Worm (Caenorhabditis elegans) whole organism, L1 larva: ENCODE data around the gene mrpl-28.

Experiments used
- C04F5.9 ChIP-seq: sonication (generic microtip); optimal IDR thresholded peaks from 2 replicates; lab custom pipeline; 2016; ENCODE audit warnings: missing genetic modification characterization, missing compliant biosample characterization
- alr-1 ChIP-seq: fragments of 200-800 bp; sonication (Bioruptor generic); optimal IDR thresholded peaks from 2 replicates; lab custom pipeline; 2018; ENCODE audit warnings: borderline replicate concordance, mild to moderate bottlenecking, missing genetic modification characterization, missing compliant biosample characterization
- aly-2 ChIP-seq: fragments of 150-350 bp; optimal IDR thresholded peaks from 2 replicates; lab custom pipeline; 2014; ENCODE audit warnings: missing biosample characterization, missing genetic modification characterization
- ama-1 ChIP-seq: fragments of 150-350 bp; optimal IDR thresholded peaks from 2 replicates; lab custom pipeline; 2014
- blmp-1 ChIP-seq: fragments of 150-350 bp; optimal IDR thresholded peaks from 2 replicates; lab custom pipeline; 2014; ENCODE audit warnings: missing biosample characterization, missing genetic modification characterization
- ceh-63 ChIP-seq: fragments of 200-800 bp; sonication (Bioruptor generic); optimal IDR thresholded peaks from 2 replicates; lab custom pipeline; 2018; ENCODE audit warnings: mild to moderate bottlenecking, missing genetic modification characterization, missing compliant biosample characterization
- ceh-88 ChIP-seq: fragments of 200-800 bp; sonication (Bioruptor generic); IDR thresholded peaks from 2 replicates; pipeline ENCODE4 v1.3.6; 2022; ENCODE audit warnings: missing genetic modification characterization, missing compliant biosample characterization
- dsc-1 ChIP-seq: sonication (generic microtip); optimal IDR thresholded peaks from 2 replicates; lab custom pipeline; 2016; ENCODE audit warnings: mild to moderate bottlenecking, missing genetic modification characterization, missing compliant biosample characterization
- efl-1 ChIP-seq, 4 experiments: fragments of 150-350 bp; optimal IDR thresholded peaks in 3 of 4; peaks in 1 of 4; 1 replicate in 1 of 4; 2 replicates in 3 of 4; lab custom pipeline; 2014; ENCODE audit warnings: missing biosample characterization in 2 of 4, missing genetic modification characterization in 2 of 4, missing genetic modification reagents in 2 of 4
- egl-27 ChIP-seq, 2 experiments: fragments of 150-350 bp in 1 of 2; sonication (generic microtip); optimal IDR thresholded peaks; 3 replicates each; lab custom pipeline; 2017 to 2018; ENCODE audit warnings: missing biosample characterization in 2 of 2, missing genetic modification characterization in 2 of 2, missing genetic modification reagents in 2 of 2
- elt-2 ChIP-seq: sonication (generic microtip); optimal IDR thresholded peaks from 2 replicates; lab custom pipeline; 2016; ENCODE audit warnings: missing genetic modification characterization, mild to moderate bottlenecking, inconsistent platforms, missing compliant biosample characterization, missing genetic modification reagents
- elt-3 ChIP-seq, 6 experiments: fragments of 150-350 bp in 1 of 6; sonication (generic microtip); optimal IDR thresholded peaks; 2 replicates each; lab custom pipeline; 2017 to 2018; ENCODE audit warnings: missing biosample characterization in 6 of 6, missing genetic modification characterization in 6 of 6, inconsistent platforms in 1 of 6
- fkh-10 ChIP-seq: sonication (generic microtip); optimal IDR thresholded peaks from 2 replicates; lab custom pipeline; 2017; ENCODE audit warnings: missing biosample characterization, missing genetic modification reagents, missing genetic modification characterization
- fkh-4 ChIP-seq: sonication (generic microtip); optimal IDR thresholded peaks from 2 replicates; lab custom pipeline; 2016; ENCODE audit warnings: missing compliant biosample characterization, missing genetic modification characterization, borderline replicate concordance
- fos-1 ChIP-seq: fragments of 150-350 bp; optimal IDR thresholded peaks from 2 replicates; lab custom pipeline; 2014; ENCODE audit warnings: missing biosample characterization, missing genetic modification characterization
- hlh-4 ChIP-seq: sonication (generic microtip); optimal IDR thresholded peaks from 2 replicates; lab custom pipeline; 2016; ENCODE audit warnings: mild to moderate bottlenecking, missing genetic modification characterization, missing compliant biosample characterization
- irx-1 ChIP-seq: sonication (generic microtip); optimal IDR thresholded peaks from 2 replicates; lab custom pipeline; 2016; ENCODE audit warnings: missing genetic modification characterization, missing compliant biosample characterization
- jun-1 ChIP-seq: fragments of 150-350 bp; optimal IDR thresholded peaks from 2 replicates; lab custom pipeline; 2014; ENCODE audit warnings: missing biosample characterization, missing genetic modification reagents, missing genetic modification characterization
- lin-14 ChIP-seq: fragments of 200-800 bp; sonication (Bioruptor generic); optimal IDR thresholded peaks from 2 replicates; lab custom pipeline; 2018; ENCODE audit warnings: mild to moderate bottlenecking, missing genetic modification characterization, moderate library complexity, missing compliant biosample characterization
- lin-35 ChIP-seq, 2 experiments: fragments of 150-350 bp; optimal IDR thresholded peaks; 2 replicates each; lab custom pipeline; 2014; ENCODE audit warnings: missing biosample characterization in 2 of 2, missing genetic modification characterization in 2 of 2, missing genetic modification reagents in 2 of 2
- lin-39 ChIP-seq: fragments of 150-350 bp; optimal IDR thresholded peaks from 2 replicates; lab custom pipeline; 2014; ENCODE audit warnings: missing biosample characterization, missing genetic modification reagents, missing genetic modification characterization
- mep-1 ChIP-seq: fragments of 150-350 bp; optimal IDR thresholded peaks from 2 replicates; lab custom pipeline; 2014; ENCODE audit warnings: missing biosample characterization, missing genetic modification characterization
- nhr-11 ChIP-seq: fragments of 150-350 bp; optimal IDR thresholded peaks from 2 replicates; lab custom pipeline; 2014; ENCODE audit warnings: missing biosample characterization, missing genetic modification characterization
- nhr-12 ChIP-seq: sonication (generic microtip); optimal IDR thresholded peaks from 2 replicates; lab custom pipeline; 2017; ENCODE audit warnings: missing biosample characterization, missing genetic modification characterization
- nhr-20 ChIP-seq: sonication (generic microtip); optimal IDR thresholded peaks from 2 replicates; lab custom pipeline; 2016; ENCODE audit warnings: mild to moderate bottlenecking, missing genetic modification characterization, missing compliant biosample characterization
- nhr-71 ChIP-seq: sonication (generic microtip); optimal IDR thresholded peaks from 2 replicates; lab custom pipeline; 2016; ENCODE audit warnings: mild to moderate bottlenecking, missing genetic modification characterization, moderate library complexity, missing compliant biosample characterization
- nhr-85 ChIP-seq: sonication (generic microtip); peaks from one replicate; lab custom pipeline; 2016; ENCODE audit warnings: missing genetic modification characterization, inconsistent platforms, missing compliant biosample characterization
- pag-3 ChIP-seq: sonication (generic microtip); optimal IDR thresholded peaks from 2 replicates; lab custom pipeline; 2017; ENCODE audit warnings: missing genetic modification characterization, mild to moderate bottlenecking, missing compliant biosample characterization, antibody characterized with exemption, borderline replicate concordance; ENCODE audit not compliant: insufficient read depth
- rnt-1 ChIP-seq: sonication (generic microtip); optimal IDR thresholded peaks from 2 replicates; lab custom pipeline; 2016; ENCODE audit warnings: mild to moderate bottlenecking, missing genetic modification characterization, moderate library complexity, missing compliant biosample characterization
- skn-1 ChIP-seq: fragments of 150-350 bp; optimal IDR thresholded peaks from 2 replicates; lab custom pipeline; 2014; ENCODE audit warnings: missing biosample characterization, missing genetic modification characterization
- snpc-4 ChIP-seq: fragments of 150-350 bp; optimal IDR thresholded peaks from 2 replicates; lab custom pipeline; 2014; ENCODE audit warnings: missing biosample characterization, missing genetic modification characterization
- snu-23 ChIP-seq: sonication (generic microtip); optimal IDR thresholded peaks from 2 replicates; lab custom pipeline; 2016; ENCODE audit warnings: missing genetic modification characterization, missing compliant biosample characterization
- swsn-7 ChIP-seq: sonication (generic microtip); optimal IDR thresholded peaks from 2 replicates; lab custom pipeline; 2016; ENCODE audit warnings: missing genetic modification characterization, missing compliant biosample characterization
- tbx-2 ChIP-seq: sonication (generic microtip); optimal IDR thresholded peaks from 2 replicates; lab custom pipeline; 2016; ENCODE audit warnings: missing genetic modification characterization, missing compliant biosample characterization
- unc-62 ChIP-seq: fragments of 150-350 bp; optimal IDR thresholded peaks from 2 replicates; lab custom pipeline; 2014; ENCODE audit warnings: missing biosample characterization, missing genetic modification reagents, missing genetic modification characterization
- zag-1 ChIP-seq: fragments of 150-350 bp; optimal IDR thresholded peaks from 2 replicates; lab custom pipeline; 2014; ENCODE audit warnings: missing biosample characterization, missing genetic modification characterization

Gene mrpl-28

DNA sequence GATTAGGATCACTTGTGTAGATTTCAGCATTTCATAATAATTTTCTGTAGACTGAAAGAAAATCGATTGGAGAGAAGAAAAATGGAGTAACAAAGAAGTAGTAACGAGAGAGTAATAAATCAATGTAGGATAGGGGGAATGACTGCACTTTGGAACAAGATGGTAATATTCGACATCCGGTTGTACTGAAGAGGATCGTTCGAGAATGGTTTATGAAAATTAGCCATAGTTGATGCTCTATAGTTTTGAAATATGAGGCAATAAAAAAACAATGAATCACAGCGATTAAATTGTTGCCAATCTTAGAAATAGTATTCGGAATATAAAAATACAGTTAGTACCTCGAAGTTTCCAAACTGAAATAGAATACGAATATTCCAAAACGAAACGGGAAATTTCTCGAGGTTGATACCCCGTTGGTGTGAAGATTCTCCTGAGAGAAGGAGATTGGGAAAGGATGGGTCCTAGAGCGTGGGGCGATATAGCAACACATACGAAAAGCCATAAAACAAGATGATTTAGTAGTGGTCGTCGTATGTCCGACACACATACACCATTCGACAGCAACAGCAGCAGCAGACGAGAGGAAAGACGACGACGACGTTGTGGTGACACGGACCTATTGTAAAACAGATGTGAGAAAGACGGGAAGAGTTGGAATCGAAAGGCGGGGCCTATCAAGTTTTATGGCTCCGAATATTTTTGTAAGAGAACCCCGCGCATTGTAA lies 22.1 kb downstream of the mrpl-28 start, which contains the start of gene cwn-1:
Gene cwn-1, minus strand, starts transcription at position 51 of the 728 bp plus-strand sequence.
- no peak for TF ChIP-seq zag-1
- peak; percentile 42 for TF ChIP-seq fkh-4 (tag; lab: Kevin White, UChicago)
- peak; percentile 78 for TF ChIP-seq dsc-1 (tag; lab: Kevin White, UChicago)
- TF ChIP-seq fos-1 (tag; lab: Kevin White, UChicago) = no peak

DNA sequence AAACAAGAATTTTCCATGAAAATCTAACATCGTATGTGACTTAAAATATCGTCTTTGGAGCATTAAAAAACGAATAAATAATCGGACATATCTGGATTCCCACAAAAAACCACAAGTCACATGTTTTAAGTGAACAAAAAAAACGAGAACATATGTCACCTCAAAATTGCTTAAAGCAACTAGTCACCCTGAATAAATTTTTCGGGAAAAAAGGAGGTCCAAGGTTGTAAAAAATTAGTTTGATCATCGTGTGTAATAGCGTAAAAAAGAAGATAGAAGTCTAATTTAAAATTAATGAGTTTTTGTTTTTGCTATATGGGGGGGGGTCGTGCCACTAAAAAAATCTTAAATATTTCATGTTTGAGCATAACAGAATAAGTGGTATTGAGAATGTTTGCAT lies 26.0 kb downstream of the mrpl-28 start:
- TF ChIP-seq dsc-1 (tag; lab: Kevin White, UChicago) = peak; percentile 89
- peak; percentile 63 for TF ChIP-seq fkh-4 (tag; lab: Kevin White, UChicago)
- no peak for TF ChIP-seq aly-2 (tag; lab: Kevin White, UChicago)

DNA sequence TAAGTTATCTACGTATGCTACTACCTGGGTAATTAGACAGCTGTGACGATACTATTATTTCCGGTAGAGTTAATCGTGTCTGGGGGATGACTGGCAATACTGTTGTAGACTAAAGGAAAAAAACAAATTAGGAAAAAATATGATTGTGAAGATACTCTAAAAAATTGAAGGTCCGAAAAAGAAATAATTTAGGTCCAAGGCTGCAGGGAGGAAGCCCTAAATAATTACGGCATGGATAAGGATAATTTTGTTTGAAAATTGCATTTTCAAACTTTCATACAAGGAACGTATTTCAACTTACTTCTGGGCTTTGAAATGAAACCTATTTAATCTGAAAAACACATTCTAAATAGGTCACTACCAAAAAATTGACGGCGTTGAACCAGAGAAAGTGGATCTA lies 26.9 kb downstream of the mrpl-28 start, which contains the start of gene srd-3:
Gene srd-3, minus strand, starts transcription at position 101 of the 400 bp plus-strand sequence.
- no peak for TF ChIP-seq lin-14 (GFP tag; lab: Kevin White, UChicago)
- TF ChIP-seq ama-1 (lab: Kevin White, UChicago) = no peak
- TF ChIP-seq zag-1 = no peak
- TF ChIP-seq lin-39 (tag; lab: Kevin White, UChicago) = no peak
- no peak for TF ChIP-seq irx-1 (tag; lab: Kevin White, UChicago)
- no peak for TF ChIP-seq rnt-1
- TF ChIP-seq aly-2 (tag; lab: Kevin White, UChicago) = no peak
- no peak for TF ChIP-seq fkh-10
- no peak for TF ChIP-seq tbx-2 (tag; lab: Kevin White, UChicago)
- no peak for TF ChIP-seq ceh-63 (GFP tag; lab: Kevin White, UChicago)

DNA sequence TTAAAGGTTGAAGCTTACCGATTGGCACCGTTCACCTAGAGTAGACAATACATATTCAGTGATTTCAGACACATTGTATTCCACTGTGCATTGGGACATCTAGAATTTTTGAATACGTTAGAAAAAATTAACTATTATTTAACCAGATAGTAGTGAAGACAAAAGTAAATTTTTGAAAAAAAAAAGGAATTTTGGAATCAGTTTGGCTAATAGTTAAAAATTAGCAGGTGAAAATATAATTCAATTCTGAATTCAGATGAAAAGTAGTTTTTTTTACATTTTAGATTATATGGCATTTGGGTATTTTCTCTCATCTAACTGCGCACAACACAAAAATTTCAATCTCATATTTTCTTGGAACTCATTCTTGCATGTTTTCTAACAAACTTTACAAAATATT lies 30.9 kb downstream of the mrpl-28 start, which contains the start of gene nmur-2:
Gene nmur-2, minus strand, starts transcription at position 101 of the 400 bp plus-strand sequence.
- peak; percentile 0 for TF ChIP-seq hlh-4 (tag; lab: Kevin White, UChicago)
- no peak for TF ChIP-seq mep-1

DNA sequence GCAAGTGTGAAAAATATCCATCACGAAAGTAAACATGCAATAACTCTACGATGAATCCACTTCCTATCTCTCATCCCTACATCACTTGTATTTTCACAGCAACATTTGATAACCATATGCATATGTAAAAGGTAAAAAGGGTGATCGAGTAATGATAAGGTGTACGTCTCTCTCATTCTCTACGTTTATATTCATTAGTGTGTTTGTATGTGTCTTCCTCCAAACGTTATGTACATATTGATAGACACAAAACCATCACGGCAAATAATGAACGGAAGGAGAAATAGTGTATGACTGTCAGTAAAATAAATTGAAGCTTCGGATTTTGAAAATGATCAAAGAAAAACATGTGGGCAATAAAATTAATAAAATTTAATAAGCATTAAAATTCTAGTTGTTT lies 33.3 kb downstream of the mrpl-28 start:
- no peak for TF ChIP-seq rnt-1
- TF ChIP-seq dsc-1 (tag; lab: Kevin White, UChicago) = no peak
- TF ChIP-seq snu-23 = no peak
- no peak for TF ChIP-seq tbx-2 (tag; lab: Kevin White, UChicago)
- no peak for TF ChIP-seq snpc-4 (tag; lab: Kevin White, UChicago)
- no peak for TF ChIP-seq nhr-11 (tag; lab: Kevin White, UChicago)
- TF ChIP-seq elt-2 = no peak
- TF ChIP-seq alr-1 = no peak
- no peak for TF ChIP-seq nhr-71

DNA sequence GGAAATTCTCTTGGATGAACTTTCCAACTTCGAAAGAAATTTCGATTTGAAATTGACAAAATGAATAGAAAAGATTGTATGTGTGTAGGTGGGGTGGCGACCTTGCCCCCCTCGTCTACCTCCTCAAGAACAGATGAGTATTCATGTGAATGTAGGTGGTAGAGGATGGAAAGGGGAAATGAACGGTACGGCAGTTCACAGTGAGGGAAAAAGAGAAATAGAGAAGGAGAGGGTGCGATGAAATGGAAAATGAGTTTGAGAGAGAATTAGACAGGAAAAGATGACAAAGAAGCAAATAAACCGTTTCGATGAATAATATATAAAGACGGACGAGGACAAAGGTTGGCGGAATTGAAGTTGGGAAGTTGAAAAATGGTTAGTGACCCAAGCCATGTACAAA lies 33.8 kb downstream of the mrpl-28 start:
- TF ChIP-seq ama-1 (lab: Kevin White, UChicago) (no peak), hlh-4 (tag; lab: Kevin White, UChicago) (no peak), swsn-7 (tag; lab: Kevin White, UChicago) (peak; percentile 1), C04F5.9 (tag; lab: Kevin White, UChicago) (no peak), skn-1 (tag; lab: Kevin White, UChicago) (peak; percentile 75), nhr-11 (tag; lab: Kevin White, UChicago) (no peak), lin-39 (tag; lab: Kevin White, UChicago) (no peak), nhr-71 (peak; percentile 29), elt-3 (tag; optimal IDR thresholded peaks at IDR 0.05; lab: Kevin White, UChicago) (no peak), egl-27 (tag; optimal IDR thresholded peaks at IDR 0.05; lab: Kevin White, UChicago) (no peak), lin-14 (GFP tag; lab: Kevin White, UChicago) (peak; percentile 89), nhr-12 (no peak), nhr-20 (tag; lab: Kevin White, UChicago) (peak; percentile 43), nhr-85 (peak; percentile 89), pag-3 (no peak), fkh-4 (tag; lab: Kevin White, UChicago) (no peak), efl-1 (optimal IDR thresholded peaks at IDR 0.05; lab: Kevin White, UChicago) (peak; percentile 29 to 32), efl-1 (GFP tag; optimal IDR thresholded peaks at IDR 0.05 in 1 of 2; lab: Kevin White, UChicago) (peak in 1 of 2 experiments; percentile 75), ceh-88 (no peak), jun-1 (tag; lab: Kevin White, UChicago) (no peak), snpc-4 (tag; lab: Kevin White, UChicago) (no peak), unc-62 (GFP tag; lab: Kevin White, UChicago) (no peak), snu-23 (peak; percentile 52), lin-35 (GFP tag; optimal IDR thresholded peaks at IDR 0.05; lab: Kevin White, UChicago) (peak; percentile 1 to 53), blmp-1 (tag; lab: Kevin White, UChicago) (peak; percentile 83)
